Worm (Caenorhabditis elegans): Measurements from ENCODE around the gene F40F8.11.

F40F8.11 gene

DNA sequence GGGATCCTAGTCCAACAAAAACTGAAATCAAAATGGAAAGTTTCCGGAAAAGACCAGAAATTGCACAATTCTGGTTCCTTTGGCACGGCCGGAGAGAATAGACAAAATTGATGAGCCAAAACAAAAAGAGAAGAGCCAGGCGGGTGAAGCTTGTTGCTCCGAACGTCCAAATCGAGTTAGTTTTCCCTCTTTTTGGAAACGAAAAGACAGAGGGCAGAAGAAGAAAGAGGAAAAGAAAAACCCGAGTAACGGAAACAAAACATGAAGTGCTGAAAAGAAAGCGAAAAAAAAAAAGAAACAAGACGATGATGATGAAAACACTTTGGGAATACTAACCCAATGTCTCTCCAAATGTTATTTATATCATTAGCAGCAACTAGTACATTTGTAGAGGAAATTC is 40.8 kb downstream of the F40F8.11 start:
- no peak for TF ChIP-seq F55B11.4 (tag; optimal IDR thresholded peaks at IDR 0.05; ENCODE audit: borderline replicate concordance, insufficient read depth)
- TF ChIP-seq F49E8.2 (tag; optimal IDR thresholded peaks at IDR 0.05; ENCODE audit: insufficient read depth), result no peak
- no peak for TF ChIP-seq F22D6.2 (tag; optimal IDR thresholded peaks at IDR 0.05)
- no peak for TF ChIP-seq zfh-2 (GFP tag; conservative IDR thresholded peaks at IDR 0.05)
- TF ChIP-seq F52B5.7 (tag; optimal IDR thresholded peaks at IDR 0.05), result no peak
- TF ChIP-seq lsy-27 (tag; optimal IDR thresholded peaks at IDR 0.05; ENCODE audit: borderline replicate concordance, insufficient read depth), result no peak
- TF ChIP-seq hlh-12 (tag; optimal IDR thresholded peaks at IDR 0.05), result no peak
- TF ChIP-seq efl-1 (GFP tag; optimal IDR thresholded peaks at IDR 0.05), result no peak

DNA sequence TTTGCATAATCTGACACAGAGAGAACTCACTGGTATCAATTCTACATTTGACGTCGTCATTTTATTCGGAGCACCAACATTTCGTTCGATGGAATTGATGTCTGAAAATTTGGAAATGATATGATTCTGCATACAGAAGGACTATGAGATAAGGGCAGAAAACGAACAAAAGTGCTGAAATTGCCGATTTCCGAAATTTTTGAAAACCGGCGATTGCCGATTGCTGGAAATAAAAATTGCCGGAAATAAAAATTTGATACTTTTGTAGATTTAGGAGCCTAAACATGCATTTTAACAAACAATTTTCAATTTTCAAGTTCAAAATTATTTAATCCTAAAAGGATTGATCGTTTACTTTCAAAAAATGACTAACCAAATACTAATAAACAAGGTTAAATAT is 43.0 kb downstream of the F40F8.11 start, which contains the start of gene unc-53:
unc-53 (minus strand) TSS at position 101 of the 400 bp plus-strand sequence.
- TF ChIP-seq nfya-2 (GFP tag; IDR thresholded peaks at IDR 0.05), result no peak
- TF ChIP-seq nhr-90 (tag; optimal IDR thresholded peaks at IDR 0.05), result no peak
- no peak for TF ChIP-seq ztf-3 (GFP tag; optimal IDR thresholded peaks at IDR 0.05)
- no peak for TF ChIP-seq die-1 (tag; optimal IDR thresholded peaks at IDR 0.05)
- no peak for TF ChIP-seq atf-7 (tag; optimal IDR thresholded peaks at IDR 0.05)
- no peak for TF ChIP-seq snpc-4 (GFP tag; optimal IDR thresholded peaks at IDR 0.05)
- TF ChIP-seq snpc-4 (tag; optimal IDR thresholded peaks at IDR 0.05), result no peak
- TF ChIP-seq lag-1 (GFP tag; IDR thresholded peaks at IDR 0.05), result no peak
- no peak for TF ChIP-seq hlh-12 (tag; optimal IDR thresholded peaks at IDR 0.05)
- TF ChIP-seq hlh-26 (GFP tag; conservative IDR thresholded peaks at IDR 0.05), result no peak
- TF ChIP-seq B0035.1 (tag; optimal IDR thresholded peaks at IDR 0.05), result no peak
- no peak for TF ChIP-seq ceh-40 (GFP tag; IDR thresholded peaks at IDR 0.05)
- TF ChIP-seq chd-7 (tag; optimal IDR thresholded peaks at IDR 0.05), result no peak
- no peak for TF ChIP-seq tlf-1 (GFP tag; optimal IDR thresholded peaks at IDR 0.05)

DNA sequence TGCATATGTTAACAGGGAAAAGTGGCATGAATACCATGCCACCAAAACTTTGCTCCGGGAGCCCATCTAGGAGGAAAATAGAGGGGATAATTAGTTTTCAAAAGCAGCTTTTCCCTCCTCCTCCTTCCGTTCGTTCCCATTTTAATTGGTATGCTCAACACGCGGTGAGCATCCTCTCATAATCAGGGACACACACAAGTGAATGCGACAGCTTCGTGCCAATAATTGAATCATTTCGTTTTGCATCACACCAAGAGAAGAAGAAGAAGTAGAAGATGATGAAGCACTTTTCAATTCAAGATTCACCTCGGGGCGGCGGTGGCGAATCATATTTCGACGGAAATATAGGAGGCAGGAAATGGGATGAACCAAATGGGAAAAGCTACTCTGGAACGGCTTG is 44.3 kb downstream of the F40F8.11 start:
- TF ChIP-seq hsf-1 (GFP tag; IDR thresholded peaks at IDR 0.05), result no peak

DNA sequence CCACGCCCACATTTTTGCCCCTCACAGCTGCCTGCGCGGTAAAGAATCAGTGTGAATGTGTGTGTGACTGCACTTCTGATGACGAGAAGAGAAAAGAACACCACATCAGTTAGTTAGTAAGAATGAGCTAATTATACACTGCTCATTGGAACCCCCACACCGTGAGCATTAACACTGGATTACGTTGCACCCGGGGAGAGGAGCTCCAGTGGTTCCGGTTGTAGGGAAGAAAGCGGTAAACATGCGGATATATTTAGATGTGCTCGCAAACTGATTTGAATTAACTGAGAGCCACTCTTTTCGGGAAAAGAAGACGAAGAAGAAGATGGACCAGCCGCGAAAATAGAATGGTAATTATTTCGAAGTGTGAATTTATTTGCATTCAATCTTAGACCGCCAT is 45.6 kb downstream of the F40F8.11 start:
- TF ChIP-seq madf-10 (tag; optimal IDR thresholded peaks at IDR 0.05) (no peak), pbrm-1 (GFP tag; IDR thresholded peaks at IDR 0.05) (no peak), B0336.3 (GFP tag; IDR thresholded peaks at IDR 0.05) (no peak), sdz-38 (tag; optimal IDR thresholded peaks at IDR 0.05) (no peak), nhr-120 (GFP tag; IDR thresholded peaks at IDR 0.05) (no peak)

Data from whole organism, young adult.